Worm (Caenorhabditis elegans) whole organism, mixed stage, embryonic: ENCODE results near the gene insc-1.

ENCODE experiments used
- ces-1 ChIP-seq: fragments of 150-350 bp; optimal IDR thresholded peaks from 2 replicates; lab custom pipeline; 2014; ENCODE audit warnings: missing biosample characterization, missing genetic modification reagents, missing genetic modification characterization
- ham-2 ChIP-seq: fragments of 200-800 bp; sonication (Bioruptor generic); optimal IDR thresholded peaks from 2 replicates; lab custom pipeline; 2018; ENCODE audit warnings: mild to moderate bottlenecking, missing genetic modification characterization, missing compliant biosample characterization
- mep-1 ChIP-seq: fragments of 150-350 bp; optimal IDR thresholded peaks from 2 replicates; lab custom pipeline; 2017; ENCODE audit warnings: missing biosample characterization, missing genetic modification reagents, missing genetic modification characterization, inconsistent platforms
- nhr-12 ChIP-seq: fragments of 150-350 bp; optimal IDR thresholded peaks from 2 replicates; lab custom pipeline; 2014; ENCODE audit warnings: missing biosample characterization, missing genetic modification characterization
- nhr-237 ChIP-seq: fragments of 150-350 bp; optimal IDR thresholded peaks from 2 replicates; lab custom pipeline; 2014; ENCODE audit warnings: missing biosample characterization, missing genetic modification characterization
- tbx-8 ChIP-seq: fragments of 200-800 bp; sonication (Bioruptor generic); optimal IDR thresholded peaks from 2 replicates; lab custom pipeline; 2018; ENCODE audit warnings: mild to moderate bottlenecking, missing genetic modification characterization, moderate library complexity, missing compliant biosample characterization
- unc-39 ChIP-seq: fragments of 150-350 bp; optimal IDR thresholded peaks from 2 replicates; lab custom pipeline; 2014; ENCODE audit warnings: missing biosample characterization, missing genetic modification characterization
- zip-8 ChIP-seq: fragments of 150-350 bp; optimal IDR thresholded peaks from 2 replicates; lab custom pipeline; 2014; ENCODE audit warnings: missing biosample characterization, missing genetic modification characterization

DNA sequence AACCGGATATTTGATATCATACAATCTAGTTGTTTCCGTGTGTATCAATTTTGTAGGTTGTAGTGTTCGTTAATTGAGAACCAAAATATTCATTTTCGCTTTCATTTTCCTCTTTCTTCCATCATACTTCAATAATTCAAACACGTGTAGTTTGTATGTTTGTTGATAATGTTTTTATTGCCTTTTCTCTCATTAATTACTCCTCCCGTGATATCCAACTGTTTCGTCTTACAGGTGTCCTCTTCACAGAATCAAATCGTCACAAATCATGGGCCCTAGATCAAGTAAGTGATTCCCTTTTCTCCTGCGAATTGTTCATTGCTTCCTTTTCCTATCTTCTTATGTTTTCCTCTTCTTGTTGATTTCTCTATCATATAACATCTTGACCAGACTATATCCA is 19.7 kb upstream of the insc-1 start, which contains the start of gene nhr-21:
- TF ChIP-seq nhr-12: no peak
- TF ChIP-seq ham-2 (GFP tag; lab: Kevin White, UChicago): no peak
- no peak for TF ChIP-seq zip-8 (tag; lab: Kevin White, UChicago)
- no peak for TF ChIP-seq tbx-8 (GFP tag; lab: Kevin White, UChicago)
- no peak for TF ChIP-seq nhr-237
- no peak for TF ChIP-seq unc-39 (tag; lab: Kevin White, UChicago)
- TF ChIP-seq mep-1 (tag; lab: Kevin White, UChicago): no peak
- TF ChIP-seq ces-1: no peak
